Worm (Caenorhabditis elegans) whole organism, L4 larva: ENCODE measurements around the gene F19H6.6.
A peak's percentile ranks its signal among the peaks of the same experiment; 100 is the strongest.

Experiments used
- mep-1 ChIP-seq: fragments of 150-350 bp; sonication (generic microtip); optimal IDR thresholded peaks from 3 replicates; lab custom pipeline; 2014; ENCODE audit warnings: missing biosample characterization, missing genetic modification characterization
- nhr-76 ChIP-seq: fragments of 150-350 bp; optimal IDR thresholded peaks from 2 replicates; lab custom pipeline; 2014; ENCODE audit warnings: missing biosample characterization, missing genetic modification characterization
- zfp-3 ChIP-seq: fragments of 200-800 bp; sonication (Bioruptor generic); conservative IDR thresholded peaks from 2 replicates; pipeline ENCODE4 v1.3.6; 2022; ENCODE audit warnings: missing genetic modification reagents, missing genetic modification characterization, missing compliant biosample characterization

ce11 chrX:12347822-12348221 lies 12.8 kb upstream of the F19H6.6 start:
- TF ChIP-seq mep-1 (tag; lab: Kevin White, UChicago): no peak
- TF ChIP-seq nhr-76: no peak
- TF ChIP-seq zfp-3 (GFP tag; lab: Robert Waterston, UW): 0 out of 2 replicates have a peak, but pooled peaks have one; percentile 53
